Worm (Caenorhabditis elegans): ENCODE data around the gene K11H12.1.

- no peak for TF ChIP-seq nhr-12 (tag; optimal IDR thresholded peaks at IDR 0.05)
- TF ChIP-seq ZK546.5 (tag; optimal IDR thresholded peaks at IDR 0.05), result no peak
- TF ChIP-seq ceh-9 (tag; optimal IDR thresholded peaks at IDR 0.05), result no peak
- no peak for TF ChIP-seq unc-62 (GFP tag; optimal IDR thresholded peaks at IDR 0.05)
These were observed 23.1 kb upstream of the K11H12.1 start, which contains the start of gene K11H12.5 for ce11 chrIV:676280-676679.
